Worm (Caenorhabditis elegans) whole organism, L4 larva: ENCODE results near the gene Y49F6A.12.

ENCODE experiments used
- R02D3.7 ChIP-seq: fragments of 150-350 bp; sonication (generic microtip); optimal IDR thresholded peaks from 3 replicates; lab custom pipeline; 2014; ENCODE audit warnings: missing biosample characterization, missing genetic modification characterization
- aly-2 ChIP-seq: sonication (generic microtip); optimal IDR thresholded peaks from 2 replicates; lab custom pipeline; 2018; ENCODE audit warnings: missing biosample characterization, missing genetic modification characterization
- ceh-82 ChIP-seq: sonication (generic microtip); optimal IDR thresholded peaks from 2 replicates; lab custom pipeline; 2017; ENCODE audit warnings: missing biosample characterization, missing genetic modification characterization
- daf-19 ChIP-seq: fragments of 200-800 bp; sonication (Bioruptor generic); conservative IDR thresholded peaks from 2 replicates; pipeline ENCODE4 v1.3.6; 2022; ENCODE audit warnings: missing genetic modification characterization, missing compliant biosample characterization
- egl-27 ChIP-seq: sonication (generic microtip); optimal IDR thresholded peaks from 3 replicates; lab custom pipeline; 2017; ENCODE audit warnings: missing biosample characterization, missing genetic modification reagents, missing genetic modification characterization
- fkh-10 ChIP-seq: fragments of 150-350 bp; optimal IDR thresholded peaks from 2 replicates; lab custom pipeline; 2014; ENCODE audit warnings: missing biosample characterization, missing genetic modification reagents, missing genetic modification characterization
- hlh-30 ChIP-seq: sonication (generic microtip); optimal IDR thresholded peaks from 2 replicates; lab custom pipeline; 2017; ENCODE audit warnings: antibody characterized with exemption, mild to moderate bottlenecking, missing genetic modification characterization, missing compliant biosample characterization; ENCODE audit not compliant: insufficient read depth
- lin-39 ChIP-seq: fragments of 150-350 bp; optimal IDR thresholded peaks from 2 replicates; lab custom pipeline; 2014; ENCODE audit warnings: missing biosample characterization, missing genetic modification reagents, missing genetic modification characterization
- nhr-28 ChIP-seq: fragments of 150-350 bp; optimal IDR thresholded peaks from 2 replicates; lab custom pipeline; 2014; ENCODE audit warnings: missing biosample characterization, missing genetic modification characterization
- unc-62 ChIP-seq, 3 experiments: fragments of 150-350 bp in 1 of 3; sonication (generic microtip); optimal IDR thresholded peaks in 2 of 3; peaks in 1 of 3; 1 replicate in 1 of 3; 2 replicates in 2 of 3; lab custom pipeline; 2014 to 2017; ENCODE audit warnings: missing biosample characterization in 3 of 3, missing genetic modification characterization in 3 of 3, missing genetic modification reagents in 3 of 3, missing genotype in 1 of 3
- zip-11 ChIP-seq: fragments of 200-800 bp; sonication (Bioruptor generic); IDR thresholded peaks from 2 replicates; pipeline ENCODE4 v1.3.6; 2022; ENCODE audit warnings: missing genetic modification characterization, missing compliant biosample characterization

DNA sequence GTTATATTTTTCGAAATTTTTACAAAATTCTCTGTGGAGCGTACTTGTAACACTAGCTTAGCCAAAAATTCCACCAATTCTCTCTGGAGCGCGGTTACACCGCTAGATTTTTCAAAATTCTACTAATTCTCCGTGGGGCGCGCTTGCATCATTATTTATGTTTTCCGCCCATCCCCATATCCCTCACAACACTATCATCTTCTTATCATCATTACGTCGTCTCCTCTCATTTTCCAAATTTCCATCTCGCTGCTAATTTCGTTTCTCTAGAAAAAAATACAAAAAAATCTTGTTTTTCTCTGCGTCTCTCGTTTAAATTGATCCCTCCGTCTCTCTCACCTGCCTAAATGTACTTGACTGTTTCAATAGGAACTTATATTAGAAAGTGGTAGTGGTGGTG, 40.2 kb upstream of the Y49F6A.12 start:
- TF ChIP-seq daf-19 (GFP tag; lab: Robert Waterston, UW) (no peak), nhr-28 (tag; lab: Kevin White, UChicago) (peak; percentile 1), unc-62 (GFP tag; optimal IDR thresholded peaks at IDR 0.05 in 1 of 2; lab: Kevin White, UChicago) (no peak), unc-62 (tag; optimal IDR thresholded peaks at IDR 0.05; lab: Kevin White, UChicago) (no peak), zip-11 (GFP tag; lab: Robert Waterston, UW) (no peak), hlh-30 (no peak), fkh-10 (GFP tag; lab: Kevin White, UChicago) (no peak), R02D3.7 (tag; lab: Kevin White, UChicago) (no peak), aly-2 (no peak), lin-39 (tag; lab: Kevin White, UChicago) (no peak), egl-27 (tag; lab: Kevin White, UChicago) (no peak), ceh-82 (tag; lab: Kevin White, UChicago) (no peak)
